Fruit fly (Drosophila melanogaster) whole organism, pupa: ENCODE results near the gene CG44437.
A peak's percentile ranks its signal among the peaks of the same experiment; 100 is the strongest.

ENCODE experiments used
- CG10348 ChIP-seq: fragments of 200-800 bp; sonication (Bioruptor generic); IDR thresholded peaks from 2 replicates; pipeline ENCODE4 v1.3.6; 2022; ENCODE audit warnings: missing biosample characterization, missing genetic modification characterization
- CG12605 ChIP-seq: fragments of 200-800 bp; sonication (Bioruptor generic); IDR thresholded peaks from 2 replicates; pipeline ENCODE4 v1.3.6; 2022; ENCODE audit warnings: missing biosample characterization, missing genetic modification characterization
- CG13204 ChIP-seq: fragments of 200-800 bp; sonication (Bioruptor generic); optimal IDR thresholded peaks from 2 replicates; lab custom pipeline; 2018; ENCODE audit warnings: missing biosample characterization, mild to moderate bottlenecking, missing genetic modification characterization, moderate library complexity
- CG14655 ChIP-seq: fragments of 200-800 bp; sonication (Bioruptor generic); optimal IDR thresholded peaks from 3 replicates; lab custom pipeline; 2017; ENCODE audit warnings: mild to moderate bottlenecking, missing biosample characterization, missing genetic modification reagents, missing genetic modification characterization
- CG15710 ChIP-seq: fragments of 200-800 bp; sonication (Bioruptor generic); optimal IDR thresholded peaks from 2 replicates; lab custom pipeline; 2018; ENCODE audit warnings: missing biosample characterization, mild to moderate bottlenecking, missing genetic modification characterization, moderate library complexity
- CG17806 ChIP-seq: fragments of 200-800 bp; sonication (Bioruptor generic); optimal IDR thresholded peaks from 2 replicates; lab custom pipeline; 2018; ENCODE audit warnings: missing biosample characterization, mild to moderate bottlenecking, missing genetic modification characterization, moderate library complexity
- CG32121 ChIP-seq: fragments of 200-800 bp; sonication (Bioruptor generic); IDR thresholded peaks from 2 replicates; pipeline ENCODE4 v1.3.6; 2022; ENCODE audit warnings: missing biosample characterization, missing genetic modification characterization
- CG34367 ChIP-seq: fragments of 200-800 bp; sonication (Bioruptor generic); optimal IDR thresholded peaks from 2 replicates; lab custom pipeline; 2018; ENCODE audit warnings: missing biosample characterization, mild to moderate bottlenecking, missing genetic modification characterization
- CG4496 ChIP-seq: fragments of 200-800 bp; sonication (Bioruptor generic); IDR thresholded peaks from 3 replicates; pipeline ENCODE4 v1.3.6; 2022; ENCODE audit warnings: missing biosample characterization, missing genetic modification characterization
- CG8159 ChIP-seq: fragments of 200-800 bp; sonication (Bioruptor generic); optimal IDR thresholded peaks from 3 replicates; lab custom pipeline; 2018; ENCODE audit warnings: missing biosample characterization, mild to moderate bottlenecking, missing genetic modification characterization, moderate library complexity
- CG8301 ChIP-seq: fragments of 200-800 bp; sonication (Bioruptor generic); optimal IDR thresholded peaks from 2 replicates; lab custom pipeline; 2018; ENCODE audit warnings: missing biosample characterization, mild to moderate bottlenecking, missing genetic modification characterization
- CG9948 ChIP-seq: fragments of 200-800 bp; sonication (Bioruptor generic); optimal IDR thresholded peaks from 2 replicates; lab custom pipeline; 2018; ENCODE audit warnings: missing biosample characterization, mild to moderate bottlenecking, missing genetic modification characterization, moderate library complexity
- D1 ChIP-seq: fragments of 200-800 bp; sonication (Bioruptor generic); optimal IDR thresholded peaks from 2 replicates; lab custom pipeline; 2018; ENCODE audit warnings: missing biosample characterization, mild to moderate bottlenecking, missing genetic modification characterization, moderate library complexity
- EcR ChIP-seq: fragments of 200-800 bp; sonication (Bioruptor generic); optimal IDR thresholded peaks from 3 replicates; lab custom pipeline; 2019; ENCODE audit warnings: missing biosample characterization, missing genetic modification characterization, mild to moderate bottlenecking, moderate library complexity, missing genetic modification reagents
- Ets98B ChIP-seq: fragments of 200-800 bp; sonication (Bioruptor generic); IDR thresholded peaks from 2 replicates; pipeline ENCODE4 v1.3.6; 2022; ENCODE audit warnings: missing biosample characterization, missing genetic modification characterization
- Pif1A ChIP-seq: fragments of 200-800 bp; sonication (Bioruptor generic); optimal IDR thresholded peaks from 3 replicates; lab custom pipeline; 2016; ENCODE audit warnings: missing biosample characterization, missing genetic modification characterization
- Pif1B ChIP-seq: fragments of 200-800 bp; sonication (Bioruptor generic); optimal IDR thresholded peaks from 3 replicates; lab custom pipeline; 2016; ENCODE audit warnings: missing biosample characterization, missing genetic modification characterization
- Snoo ChIP-seq: fragments of 200-800 bp; sonication (Bioruptor generic); optimal IDR thresholded peaks from 3 replicates; lab custom pipeline; 2017; ENCODE audit warnings: missing biosample characterization, mild to moderate bottlenecking, missing genetic modification characterization, inconsistent platforms
- fd96Ca ChIP-seq: fragments of 200-800 bp; sonication (Bioruptor generic); IDR thresholded peaks from 3 replicates; pipeline ENCODE4 v1.3.6; 2022; ENCODE audit warnings: missing biosample characterization, missing genetic modification characterization
- gl ChIP-seq: fragments of 200-800 bp; sonication (Bioruptor generic); optimal IDR thresholded peaks from 2 replicates; lab custom pipeline; 2018; ENCODE audit warnings: missing biosample characterization, mild to moderate bottlenecking, missing genetic modification characterization
- rn ChIP-seq: fragments of 200-800 bp; sonication (Bioruptor generic); IDR thresholded peaks from 2 replicates; pipeline ENCODE4 v1.3.6; 2022; ENCODE audit warnings: missing biosample characterization, missing genetic modification characterization

The CG44437 gene

DNA sequence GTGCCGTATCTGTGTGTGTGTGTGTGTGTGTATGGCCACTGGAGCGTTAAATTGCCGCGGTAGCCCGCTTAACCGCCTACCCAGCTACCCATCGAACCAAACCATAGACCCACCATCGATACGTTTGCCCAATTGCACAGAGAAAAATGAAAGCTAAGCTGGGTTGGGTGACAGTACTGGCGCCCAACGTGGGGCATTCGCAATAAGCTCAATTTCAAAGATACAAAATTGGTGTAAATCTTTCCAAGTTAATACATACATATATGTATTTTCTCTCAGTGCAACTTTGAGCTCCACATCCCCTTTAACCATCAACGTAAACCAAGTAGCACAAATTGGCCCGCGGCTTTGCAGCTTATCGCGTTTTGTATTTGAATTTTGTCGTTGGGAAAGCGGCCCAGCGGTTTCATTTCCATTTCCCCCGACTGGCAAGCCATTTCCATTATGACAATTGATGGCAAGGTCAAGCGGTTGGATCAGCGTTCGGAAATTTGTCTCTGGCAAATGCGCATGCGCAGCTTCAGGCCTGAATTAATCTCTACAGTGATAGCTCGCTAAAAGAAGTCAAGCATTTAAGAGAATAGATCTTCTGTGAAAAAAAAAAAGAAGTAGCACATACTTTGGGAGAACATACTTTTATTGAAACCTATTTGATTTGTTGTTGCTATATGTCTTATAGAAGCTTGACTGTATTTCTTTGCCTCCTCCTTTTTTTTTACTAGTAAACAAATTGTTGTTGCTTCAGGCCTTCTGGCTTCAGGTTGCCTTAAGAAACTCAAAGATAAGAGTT is 30.5 kb upstream of the CG44437 start:
- peak; percentile 70 for TF ChIP-seq CG32121 (GFP tag; lab: Robert Waterston, UW)
- TF ChIP-seq Pif1B: no peak
- peak; percentile 73 for TF ChIP-seq CG4496 (GFP tag; lab: Robert Waterston, UW)
- TF ChIP-seq CG9948 (tag; lab: Kevin White, UChicago): no peak
- no peak for TF ChIP-seq CG10348 (GFP tag; lab: Robert Waterston, UW)
- TF ChIP-seq CG13204 (GFP tag; lab: Kevin White, UChicago): no peak
- TF ChIP-seq CG12605 (GFP tag; lab: Robert Waterston, UW): no peak
- peak; percentile 78 for TF ChIP-seq fd96Ca
- TF ChIP-seq CG34367 (tag; lab: Kevin White, UChicago): no peak
- TF ChIP-seq CG8159 (tag; lab: Kevin White, UChicago): no peak
- no peak for TF ChIP-seq gl (tag; lab: Kevin White, UChicago)
- TF ChIP-seq Ets98B: peak; percentile 68
- TF ChIP-seq rn (GFP tag; lab: Robert Waterston, UW): peak; percentile 71; the same call in 1 of the 2 replicates
- peak; percentile 44 for TF ChIP-seq CG14655
- no peak for TF ChIP-seq EcR (GFP tag; lab: Kevin White, UChicago)
- TF ChIP-seq CG15710: peak; percentile 5
- peak; percentile 30 for TF ChIP-seq CG8301
- TF ChIP-seq D1: no peak
- peak; percentile 25 for TF ChIP-seq Pif1A (GFP tag; lab: Kevin White, UChicago)
- no peak for TF ChIP-seq Snoo
- TF ChIP-seq CG17806: no peak
- TF ChIP-seq, all 21 proteins: peak for 9

DNA sequence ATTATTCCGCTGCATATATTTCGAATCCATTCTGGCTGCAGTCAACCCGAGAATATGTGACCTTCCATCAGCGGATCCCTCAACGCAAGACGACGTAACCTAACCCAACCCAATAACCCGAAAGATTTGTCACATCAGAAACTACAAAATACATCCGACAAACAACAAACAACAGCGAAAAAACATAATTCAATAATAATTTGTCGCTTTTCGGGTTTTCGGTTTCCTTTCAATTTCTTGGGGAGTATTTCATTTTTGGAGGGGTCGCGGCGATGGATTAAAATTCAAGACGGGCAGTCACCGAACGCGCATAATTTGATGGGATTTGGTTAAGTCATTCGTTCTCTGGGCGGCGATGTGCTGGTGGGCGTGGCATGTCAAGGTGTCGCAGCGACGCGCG is 28.9 kb upstream of the CG44437 start:
- TF ChIP-seq CG8301 (no peak), CG10348 (GFP tag; lab: Robert Waterston, UW) (no peak), D1 (no peak), EcR (GFP tag; lab: Kevin White, UChicago) (no peak), CG34367 (tag; lab: Kevin White, UChicago) (no peak), CG14655 (no peak), Snoo (no peak), CG32121 (GFP tag; lab: Robert Waterston, UW) (no peak)

DNA sequence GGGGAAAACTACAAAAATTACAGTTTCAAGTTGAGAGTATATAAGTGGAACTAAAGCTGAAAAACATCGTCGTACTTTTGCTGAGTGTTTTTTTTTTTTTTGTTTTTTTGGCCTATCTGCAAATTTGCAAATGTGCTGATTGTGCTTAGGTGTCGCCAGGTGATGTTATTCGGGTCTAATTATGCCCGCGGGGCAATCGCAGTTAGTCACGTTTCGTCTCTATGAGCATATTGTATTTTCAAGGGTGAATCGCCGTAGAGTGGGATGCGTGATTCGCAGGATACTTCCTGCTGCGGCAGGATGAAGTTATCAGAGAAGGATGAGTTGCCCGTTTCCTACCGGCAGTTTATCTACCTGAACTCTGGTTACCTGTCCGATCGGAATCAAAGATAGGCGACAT is 27.8 kb upstream of the CG44437 start:
- TF ChIP-seq Pif1B: no peak
- TF ChIP-seq Pif1A (GFP tag; lab: Kevin White, UChicago): no peak
- no peak for TF ChIP-seq CG9948 (tag; lab: Kevin White, UChicago)
- no peak for TF ChIP-seq CG32121 (GFP tag; lab: Robert Waterston, UW)
- no peak for TF ChIP-seq CG12605 (GFP tag; lab: Robert Waterston, UW)
- no peak for TF ChIP-seq gl (tag; lab: Kevin White, UChicago)
- no peak for TF ChIP-seq rn (GFP tag; lab: Robert Waterston, UW)
- no peak for TF ChIP-seq CG14655
- TF ChIP-seq EcR (GFP tag; lab: Kevin White, UChicago): no peak
- TF ChIP-seq CG34367 (tag; lab: Kevin White, UChicago): no peak
- TF ChIP-seq D1: no peak
- TF ChIP-seq CG8301: no peak
- TF ChIP-seq CG4496 (GFP tag; lab: Robert Waterston, UW): no peak
- TF ChIP-seq CG17806: no peak
- TF ChIP-seq CG10348 (GFP tag; lab: Robert Waterston, UW): no peak
- no peak for TF ChIP-seq fd96Ca
- TF ChIP-seq Ets98B: no peak
- no peak for TF ChIP-seq CG13204 (GFP tag; lab: Kevin White, UChicago)
- TF ChIP-seq Snoo: no peak

DNA sequence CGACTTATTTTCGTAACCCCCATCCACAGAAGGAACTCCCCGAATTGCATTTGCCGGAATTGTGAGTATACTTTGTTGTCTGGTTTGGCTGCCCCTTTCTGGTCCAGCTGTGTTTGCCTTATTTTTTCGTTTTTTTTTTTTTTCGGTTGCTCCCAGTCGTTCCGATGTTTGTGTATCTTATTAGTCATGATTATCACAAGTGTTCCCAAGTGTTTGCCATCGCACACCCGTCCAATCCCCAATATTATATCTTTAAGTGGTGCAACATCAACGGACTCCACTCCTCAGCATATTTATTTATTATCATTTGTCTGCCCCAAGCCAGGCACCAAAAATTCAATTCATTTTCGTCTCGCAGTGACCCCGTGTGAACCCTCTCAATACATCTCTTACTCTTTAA is 27.2 kb upstream of the CG44437 start:
- TF ChIP-seq CG12605 (GFP tag; lab: Robert Waterston, UW): no peak
- TF ChIP-seq rn (GFP tag; lab: Robert Waterston, UW): no peak
- TF ChIP-seq D1: no peak
- no peak for TF ChIP-seq Pif1A (GFP tag; lab: Kevin White, UChicago)
- TF ChIP-seq Pif1B: no peak
- no peak for TF ChIP-seq fd96Ca
- no peak for TF ChIP-seq CG10348 (GFP tag; lab: Robert Waterston, UW)
- no peak for TF ChIP-seq CG34367 (tag; lab: Kevin White, UChicago)
- no peak for TF ChIP-seq Ets98B
- TF ChIP-seq CG32121 (GFP tag; lab: Robert Waterston, UW): no peak

DNA sequence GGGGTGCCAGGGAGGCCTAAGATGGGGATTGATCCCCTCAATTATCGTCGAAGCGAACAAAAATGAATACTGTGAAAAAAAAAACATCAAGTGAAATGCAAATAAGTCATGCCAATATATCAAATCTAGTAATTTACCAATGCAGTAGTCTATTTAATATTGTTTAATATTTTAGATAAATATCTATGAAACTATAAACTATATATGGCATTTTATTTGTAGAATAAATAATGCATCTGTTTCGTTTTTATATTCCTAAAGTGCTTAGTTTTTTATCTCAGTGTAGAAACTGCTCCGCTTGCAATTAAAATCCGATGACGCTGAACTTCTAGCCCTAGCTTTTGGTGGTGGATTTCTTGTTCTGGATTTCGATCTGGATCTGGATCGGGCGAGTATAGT is 26.1 kb upstream of the CG44437 start:
- TF ChIP-seq Ets98B (no peak), CG15710 (no peak), CG10348 (GFP tag; lab: Robert Waterston, UW) (no peak), CG32121 (GFP tag; lab: Robert Waterston, UW) (no peak), CG12605 (GFP tag; lab: Robert Waterston, UW) (no peak), CG4496 (GFP tag; lab: Robert Waterston, UW) (no peak), D1 (no peak), rn (GFP tag; lab: Robert Waterston, UW) (no peak), CG14655 (no peak), fd96Ca (no peak)

DNA sequence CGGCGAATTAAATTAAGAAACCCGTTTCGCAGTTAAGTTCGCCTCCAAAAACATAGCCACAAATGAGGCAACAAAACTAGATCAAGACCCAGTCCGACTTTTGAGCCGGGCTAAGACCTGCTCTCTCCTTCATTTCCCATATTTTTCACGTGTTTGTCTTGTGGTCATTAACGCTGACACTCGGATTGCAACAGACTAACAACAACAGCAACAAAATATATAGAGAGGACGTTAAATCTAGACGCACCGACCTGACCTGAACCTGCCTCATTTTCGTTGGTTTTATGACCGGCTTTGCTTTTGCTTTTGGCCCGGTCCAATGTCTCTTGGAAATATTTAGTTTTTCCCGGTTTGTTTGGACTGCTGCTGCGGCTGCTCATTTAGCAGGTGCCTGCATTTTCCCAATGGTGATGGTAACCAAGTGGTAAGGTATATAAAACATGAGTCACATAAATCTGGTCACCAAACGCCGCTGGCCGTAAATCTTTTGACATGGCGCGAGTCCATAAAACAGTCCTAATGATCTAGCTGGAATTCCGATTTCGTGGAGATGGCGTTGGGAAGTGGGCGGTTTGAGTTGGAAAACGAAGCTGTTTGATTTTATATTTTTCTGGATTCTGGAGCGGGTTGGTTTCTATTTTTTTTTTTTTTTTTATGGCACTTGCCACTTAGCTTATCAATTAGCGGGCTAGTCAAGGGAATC is 25.6 kb upstream of the CG44437 start:
- TF ChIP-seq CG8301: no peak
- TF ChIP-seq EcR (GFP tag; lab: Kevin White, UChicago): no peak
- TF ChIP-seq Pif1A (GFP tag; lab: Kevin White, UChicago): no peak
- TF ChIP-seq Pif1B: no peak
- TF ChIP-seq CG12605 (GFP tag; lab: Robert Waterston, UW): no peak
- no peak for TF ChIP-seq CG10348 (GFP tag; lab: Robert Waterston, UW)
- no peak for TF ChIP-seq CG4496 (GFP tag; lab: Robert Waterston, UW)
- no peak for TF ChIP-seq D1
- TF ChIP-seq CG15710: no peak
- no peak for TF ChIP-seq rn (GFP tag; lab: Robert Waterston, UW)
- TF ChIP-seq, all 21 proteins: peak for 0
